Worm (Caenorhabditis elegans): ENCODE data around the gene F35C5.3.

DNA sequence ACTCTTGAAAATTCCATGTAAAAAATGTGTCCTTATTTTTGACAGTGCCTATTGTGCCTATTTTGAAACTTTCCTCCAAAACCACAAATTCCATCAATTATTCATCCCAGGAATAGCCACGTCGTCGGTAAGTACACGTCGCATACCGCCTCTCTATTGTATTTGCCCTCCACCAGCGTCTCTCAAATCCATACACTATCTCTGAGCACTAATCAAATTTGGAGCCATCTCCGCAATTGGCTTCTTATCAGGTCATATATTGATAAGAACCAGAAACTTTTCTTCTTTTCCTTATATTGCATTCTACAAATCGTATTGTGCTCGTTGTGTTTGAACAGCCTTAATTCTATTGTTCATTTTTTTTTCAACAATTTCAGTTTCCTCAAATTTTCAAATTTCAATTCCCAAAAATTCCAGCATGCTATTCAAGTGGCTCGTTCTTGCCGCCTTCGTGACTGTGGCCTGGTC lies 42.9 kb downstream of the F35C5.3 start, which contains the start of gene dct-18:
- TF ChIP-seq rnt-1 (tag; optimal IDR thresholded peaks at IDR 0.05), result no peak
- no peak for TF ChIP-seq snpc-4 (tag; optimal IDR thresholded peaks at IDR 0.05)
- TF ChIP-seq ama-1 (optimal IDR thresholded peaks at IDR 0.05), result no peak
- no peak for TF ChIP-seq aly-2 (tag; optimal IDR thresholded peaks at IDR 0.05)
- TF ChIP-seq unc-62 (GFP tag; optimal IDR thresholded peaks at IDR 0.05), result no peak
- no peak for TF ChIP-seq skn-1 (tag; optimal IDR thresholded peaks at IDR 0.05)
- TF ChIP-seq lin-39 (tag; optimal IDR thresholded peaks at IDR 0.05), result no peak
- TF ChIP-seq hpl-2 (GFP tag; optimal IDR thresholded peaks at IDR 0.05), result no peak
- no peak for TF ChIP-seq lsy-2 (tag; optimal IDR thresholded peaks at IDR 0.05)
- no peak for TF ChIP-seq unc-130 (tag; optimal IDR thresholded peaks at IDR 0.05)
- TF ChIP-seq lin-14 (GFP tag; optimal IDR thresholded peaks at IDR 0.05), result no peak
- TF ChIP-seq irx-1 (tag; optimal IDR thresholded peaks at IDR 0.05), result no peak
